Worm (Caenorhabditis elegans): Measurements from ENCODE around the gene ins-13.

ce11 chrII:5544764-5545163 is at the start of gene ins-13:
- TF ChIP-seq T22C8.4 (GFP tag; IDR thresholded peaks at IDR 0.05): no peak
- no peak for TF ChIP-seq flt-1 (GFP tag; IDR thresholded peaks at IDR 0.05)
- no peak for TF ChIP-seq tab-1 (GFP tag; IDR thresholded peaks at IDR 0.05)
- TF ChIP-seq ztf-23 (GFP tag; IDR thresholded peaks at IDR 0.05): no peak
- TF ChIP-seq cog-1 (tag; optimal IDR thresholded peaks at IDR 0.05): no peak
- TF ChIP-seq klf-2 (GFP tag; conservative IDR thresholded peaks at IDR 0.05): no peak
- TF ChIP-seq ztf-29 (GFP tag; IDR thresholded peaks at IDR 0.05): no peak
- TF ChIP-seq ref-1 (GFP tag; conservative IDR thresholded peaks at IDR 0.05): no peak

All from whole organism, midembryonic.